Worm (Caenorhabditis elegans) whole organism, L4 larva: ENCODE results near the gene Y50E8A.22.

Experiments used
- Y105C5A.15 ChIP-seq: fragments of 200-800 bp; sonication (Bioruptor generic); IDR thresholded peaks from 2 replicates; pipeline ENCODE4 v1.3.6; 2022; ENCODE audit warnings: missing genetic modification characterization, missing compliant biosample characterization
- ama-1 ChIP-seq: fragments of 150-350 bp; optimal IDR thresholded peaks from 2 replicates; lab custom pipeline; 2014; ENCODE audit warnings: inconsistent platforms, mixed read lengths
- ces-1 ChIP-seq: fragments of 150-350 bp; sonication (generic microtip); optimal IDR thresholded peaks from 4 replicates; lab custom pipeline; 2014; ENCODE audit warnings: missing biosample characterization, missing genetic modification reagents, missing genetic modification characterization
- daf-19 ChIP-seq: fragments of 200-800 bp; sonication (Bioruptor generic); conservative IDR thresholded peaks from 2 replicates; pipeline ENCODE4 v1.3.6; 2022; ENCODE audit warnings: missing genetic modification characterization, missing compliant biosample characterization
- lin-13 ChIP-seq: fragments of 150-350 bp; optimal IDR thresholded peaks from 2 replicates; lab custom pipeline; 2014; ENCODE audit warnings: missing biosample characterization, missing genetic modification reagents, missing genetic modification characterization
- lsy-2 ChIP-seq, 2 experiments: fragments of 150-350 bp in 1 of 2; sonication (generic microtip) in 1 of 2; optimal IDR thresholded peaks; 2 replicates each; lab custom pipeline; 2014 to 2017; ENCODE audit warnings: missing biosample characterization in 2 of 2, missing genetic modification characterization in 2 of 2
- nhr-28 ChIP-seq: fragments of 150-350 bp; optimal IDR thresholded peaks from 2 replicates; lab custom pipeline; 2014; ENCODE audit warnings: missing biosample characterization, missing genetic modification characterization
- php-3 ChIP-seq: fragments of 200-800 bp; sonication (Bioruptor generic); IDR thresholded peaks from 2 replicates; pipeline ENCODE4 v1.3.6; 2022; ENCODE audit warnings: missing genetic modification reagents, missing genetic modification characterization, missing compliant biosample characterization
- pqm-1 ChIP-seq: sonication (generic microtip); optimal IDR thresholded peaks from 2 replicates; lab custom pipeline; 2017; ENCODE audit warnings: missing biosample characterization, missing genetic modification characterization
- set-16 ChIP-seq: fragments of 200-800 bp; sonication (Bioruptor generic); IDR thresholded peaks from 2 replicates; pipeline ENCODE4 v1.3.6; 2022; ENCODE audit warnings: missing genetic modification reagents, missing genetic modification characterization, missing compliant biosample characterization
- snpc-4 ChIP-seq: fragments of 150-350 bp; optimal IDR thresholded peaks from 2 replicates; lab custom pipeline; 2014; ENCODE audit warnings: missing biosample characterization, missing genetic modification characterization
- zag-1 ChIP-seq: fragments of 150-350 bp; optimal IDR thresholded peaks from 2 replicates; lab custom pipeline; 2014; ENCODE audit warnings: missing biosample characterization, missing genetic modification characterization
- zfp-3 ChIP-seq: fragments of 200-800 bp; sonication (Bioruptor generic); conservative IDR thresholded peaks from 2 replicates; pipeline ENCODE4 v1.3.6; 2022; ENCODE audit warnings: missing genetic modification reagents, missing genetic modification characterization, missing compliant biosample characterization

DNA sequence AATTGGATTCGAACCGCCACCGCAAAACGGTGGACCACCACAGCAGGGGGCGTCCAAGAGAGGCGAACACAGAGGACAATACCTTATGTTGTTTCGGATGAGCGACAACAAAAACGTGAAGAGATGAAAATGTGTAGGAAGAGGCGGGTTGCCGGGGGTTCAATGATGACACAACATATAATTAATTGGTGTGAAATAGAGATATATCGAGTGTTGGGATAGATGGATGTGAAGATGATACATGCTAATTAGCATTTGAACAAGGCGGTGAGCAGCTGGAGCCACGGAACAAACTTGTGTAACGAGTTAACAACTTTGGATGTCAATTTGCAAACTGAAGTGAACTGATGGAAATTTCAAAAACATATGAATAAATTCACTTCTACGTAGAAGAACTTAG is 43.5 kb upstream of the Y50E8A.22 start:
- TF ChIP-seq zag-1 (tag; lab: Kevin White, UChicago) (no peak), nhr-28 (tag; lab: Kevin White, UChicago) (no peak), ama-1 (lab: Kevin White, UChicago) (no peak), php-3 (GFP tag; lab: Robert Waterston, UW) (no peak), zfp-3 (GFP tag; lab: Robert Waterston, UW) (no peak), lsy-2 (tag; optimal IDR thresholded peaks at IDR 0.05; lab: Kevin White, UChicago) (no peak), daf-19 (GFP tag; lab: Robert Waterston, UW) (no peak), snpc-4 (tag; lab: Kevin White, UChicago) (no peak), lin-13 (GFP tag; lab: Kevin White, UChicago) (no peak), set-16 (GFP tag; lab: Robert Waterston, UW) (no peak), ces-1 (GFP tag; lab: Kevin White, UChicago) (no peak), pqm-1 (tag; lab: Kevin White, UChicago) (no peak), Y105C5A.15 (GFP tag; lab: Robert Waterston, UW) (no peak)
